Fruit fly (Drosophila melanogaster) whole organism, prepupa: Measurements from ENCODE around the gene CG9777.

Experiments used
- Blimp-1 ChIP-seq: fragments of 200-800 bp; sonication (Bioruptor generic); optimal IDR thresholded peaks from 3 replicates; lab custom pipeline; 2017; ENCODE audit warnings: missing biosample characterization, missing genetic modification characterization, mild to moderate bottlenecking, moderate library complexity, missing genetic modification reagents
- CG10631 ChIP-seq: fragments of 200-800 bp; sonication (Bioruptor generic); optimal IDR thresholded peaks from 2 replicates; lab custom pipeline; 2016; ENCODE audit warnings: missing biosample characterization, missing genetic modification characterization
- CG11762 ChIP-seq: fragments of 200-800 bp; sonication (Bioruptor generic); optimal IDR thresholded peaks from 3 replicates; lab custom pipeline; 2016; ENCODE audit warnings: missing biosample characterization, missing genetic modification characterization; ENCODE audit not compliant: insufficient read depth
- CG11902 ChIP-seq: fragments of 200-800 bp; sonication (Bioruptor generic); optimal IDR thresholded peaks from 3 replicates; lab custom pipeline; 2016; ENCODE audit warnings: missing biosample characterization, missing genetic modification characterization
- CG15336 ChIP-seq: fragments of 200-800 bp; sonication (Bioruptor generic); IDR thresholded peaks from 2 replicates; pipeline ENCODE4 v1.3.6; 2022; ENCODE audit warnings: missing biosample characterization, missing genetic modification characterization
- CG1621 ChIP-seq: fragments of 200-800 bp; sonication (Bioruptor generic); optimal IDR thresholded peaks from 3 replicates; lab custom pipeline; 2018; ENCODE audit warnings: missing biosample characterization, mild to moderate bottlenecking, missing genetic modification characterization
- CG16779 ChIP-seq: fragments of 200-800 bp; sonication (Bioruptor generic); optimal IDR thresholded peaks from 3 replicates; lab custom pipeline; 2017; ENCODE audit warnings: missing biosample characterization, mild to moderate bottlenecking, missing genetic modification characterization
- CG3032 ChIP-seq: fragments of 200-800 bp; optimal IDR thresholded peaks from 2 replicates; lab custom pipeline; 2019; ENCODE audit warnings: missing biosample characterization, mild to moderate bottlenecking, missing genetic modification characterization, moderate library complexity
- CG32006 ChIP-seq: fragments of 200-800 bp; sonication (Bioruptor generic); optimal IDR thresholded peaks from 3 replicates; lab custom pipeline; 2017; ENCODE audit warnings: missing biosample characterization, mild to moderate bottlenecking, missing genetic modification characterization
- CG34406 ChIP-seq: fragments of 200-800 bp; sonication (Bioruptor generic); optimal IDR thresholded peaks from 3 replicates; lab custom pipeline; 2016; ENCODE audit warnings: missing biosample characterization, missing genetic modification characterization
- CG3919 ChIP-seq: fragments of 200-800 bp; sonication (Bioruptor generic); optimal IDR thresholded peaks from 3 replicates; lab custom pipeline; 2016; ENCODE audit warnings: missing biosample characterization, missing genetic modification characterization
- CG4318 ChIP-seq: fragments of 200-800 bp; sonication (Bioruptor generic); optimal IDR thresholded peaks from 3 replicates; lab custom pipeline; 2017; ENCODE audit warnings: missing biosample characterization, mild to moderate bottlenecking, missing genetic modification characterization
- CG6163 ChIP-seq: fragments of 200-800 bp; sonication (Bioruptor generic); IDR thresholded peaks from 3 replicates; pipeline ENCODE4 v1.3.6; 2022; ENCODE audit warnings: missing biosample characterization, missing genetic modification characterization
- CG6276 ChIP-seq: fragments of 200-800 bp; sonication (Bioruptor generic); optimal IDR thresholded peaks from 2 replicates; lab custom pipeline; 2017; ENCODE audit warnings: missing biosample characterization, mild to moderate bottlenecking, missing genetic modification characterization
- CG6792 ChIP-seq: fragments of 200-800 bp; sonication (Bioruptor generic); optimal IDR thresholded peaks from 3 replicates; lab custom pipeline; 2016; ENCODE audit warnings: missing biosample characterization, missing genetic modification characterization
- CG7368 ChIP-seq: fragments of 200-800 bp; sonication (Bioruptor generic); optimal IDR thresholded peaks from 3 replicates; lab custom pipeline; 2016; ENCODE audit warnings: missing biosample characterization, missing genetic modification characterization
- CG8119 ChIP-seq: fragments of 200-800 bp; sonication (Bioruptor generic); IDR thresholded peaks from 3 replicates; pipeline ENCODE4 v1.3.6; 2022; ENCODE audit warnings: missing biosample characterization, missing genetic modification characterization
- CG8632 ChIP-seq: fragments of 200-800 bp; sonication (Bioruptor generic); optimal IDR thresholded peaks from 3 replicates; lab custom pipeline; 2016; ENCODE audit warnings: missing biosample characterization, missing genetic modification characterization
- Eip78C ChIP-seq: fragments of 200-800 bp; sonication (Bioruptor generic); peaks from one replicate; lab custom pipeline; 2016; ENCODE audit warnings: missing biosample characterization, missing genetic modification characterization
- Ets21C ChIP-seq: fragments of 200-800 bp; sonication (Bioruptor generic); optimal IDR thresholded peaks from 3 replicates; lab custom pipeline; 2016; ENCODE audit warnings: missing biosample characterization, missing genetic modification characterization
- Gug ChIP-seq: fragments of 200-800 bp; sonication (Bioruptor generic); IDR thresholded peaks from 2 replicates; pipeline ENCODE4 v1.3.6; 2022; ENCODE audit warnings: missing biosample characterization, missing genetic modification characterization
- Hr38 ChIP-seq: sonication (Bioruptor generic); optimal IDR thresholded peaks from 2 replicates; lab custom pipeline; 2016; ENCODE audit warnings: missing biosample characterization, missing genetic modification characterization
- Hr39 ChIP-seq: fragments of 200-800 bp; sonication (Bioruptor generic); optimal IDR thresholded peaks from 2 replicates; lab custom pipeline; 2016; ENCODE audit warnings: missing biosample characterization, missing genetic modification characterization
- Hr4 ChIP-seq: fragments of 200-800 bp; sonication (Bioruptor generic); optimal IDR thresholded peaks from 3 replicates; lab custom pipeline; 2016; ENCODE audit warnings: missing biosample characterization, missing genetic modification characterization
- Lpt ChIP-seq: fragments of 200-800 bp; sonication (Bioruptor generic); optimal IDR thresholded peaks from 3 replicates; lab custom pipeline; 2016; ENCODE audit warnings: missing biosample characterization, missing genetic modification characterization
- Met ChIP-seq: fragments of 200-800 bp; sonication (Bioruptor generic); optimal IDR thresholded peaks from 3 replicates; lab custom pipeline; 2016; ENCODE audit warnings: missing biosample characterization, missing genetic modification characterization
- Smox ChIP-seq: fragments of 200-800 bp; sonication (Bioruptor generic); optimal IDR thresholded peaks from 3 replicates; lab custom pipeline; 2016; ENCODE audit warnings: missing biosample characterization, missing genetic modification characterization
- Sox102F ChIP-seq: fragments of 200-800 bp; sonication (Bioruptor generic); optimal IDR thresholded peaks from 2 replicates; lab custom pipeline; 2016; ENCODE audit warnings: missing biosample characterization, mild to moderate bottlenecking, missing genetic modification characterization
- Sox14 ChIP-seq: fragments of 200-800 bp; sonication (Bioruptor generic); optimal IDR thresholded peaks from 3 replicates; lab custom pipeline; 2016; ENCODE audit warnings: missing biosample characterization, missing genetic modification characterization
- Sox15 ChIP-seq: fragments of 200-800 bp; sonication (Bioruptor generic); optimal IDR thresholded peaks from 3 replicates; lab custom pipeline; 2016; ENCODE audit warnings: missing biosample characterization, missing genetic modification characterization
- acj6 ChIP-seq: fragments of 200-800 bp; sonication (Bioruptor generic); optimal IDR thresholded peaks from 3 replicates; lab custom pipeline; 2016; ENCODE audit warnings: missing biosample characterization, missing genetic modification characterization
- dsx ChIP-seq: fragments of 200-800 bp; optimal IDR thresholded peaks from 3 replicates; lab custom pipeline; 2019; ENCODE audit warnings: missing biosample characterization, mild to moderate bottlenecking, missing genetic modification characterization, moderate library complexity; ENCODE audit not compliant: poor library complexity, severe bottlenecking
- eg ChIP-seq: fragments of 200-800 bp; sonication (Bioruptor generic); IDR thresholded peaks from 3 replicates; pipeline ENCODE4 v1.3.6; 2022; ENCODE audit warnings: missing biosample characterization, missing genetic modification characterization
- esn ChIP-seq: fragments of 200-800 bp; sonication (Bioruptor generic); optimal IDR thresholded peaks from 2 replicates; lab custom pipeline; 2016; ENCODE audit warnings: missing biosample characterization, mild to moderate bottlenecking, missing genetic modification characterization, moderate library complexity
- fd59A ChIP-seq: fragments of 200-800 bp; sonication (Bioruptor generic); optimal IDR thresholded peaks from 2 replicates; lab custom pipeline; 2017; ENCODE audit warnings: missing biosample characterization, mild to moderate bottlenecking, missing genetic modification characterization, missing genetic modification reagents
- fd85E ChIP-seq: fragments of 200-800 bp; sonication (Bioruptor generic); optimal IDR thresholded peaks from 3 replicates; lab custom pipeline; 2016; ENCODE audit warnings: missing biosample characterization, missing genetic modification characterization
- net ChIP-seq: fragments of 200-800 bp; sonication (Bioruptor generic); optimal IDR thresholded peaks from 3 replicates; lab custom pipeline; 2016; ENCODE audit warnings: missing biosample characterization, missing genetic modification characterization
- pdm3 ChIP-seq: fragments of 200-800 bp; sonication (Bioruptor generic); optimal IDR thresholded peaks from 3 replicates; lab custom pipeline; 2016; ENCODE audit warnings: missing biosample characterization, missing genetic modification characterization
- spab ChIP-seq: fragments of 200-800 bp; sonication (Bioruptor generic); optimal IDR thresholded peaks from 2 replicates; lab custom pipeline; 2017; ENCODE audit warnings: missing biosample characterization, mild to moderate bottlenecking, missing genetic modification characterization, missing genetic modification reagents
- svp ChIP-seq: fragments of 200-800 bp; sonication (Bioruptor generic); peaks from one replicate; lab custom pipeline; 2016; ENCODE audit warnings: missing biosample characterization, missing genetic modification characterization
- topi ChIP-seq: fragments of 200-800 bp; sonication (Bioruptor generic); optimal IDR thresholded peaks from 3 replicates; lab custom pipeline; 2016; ENCODE audit warnings: missing biosample characterization, missing genetic modification characterization

The CG9777 gene

DNA sequence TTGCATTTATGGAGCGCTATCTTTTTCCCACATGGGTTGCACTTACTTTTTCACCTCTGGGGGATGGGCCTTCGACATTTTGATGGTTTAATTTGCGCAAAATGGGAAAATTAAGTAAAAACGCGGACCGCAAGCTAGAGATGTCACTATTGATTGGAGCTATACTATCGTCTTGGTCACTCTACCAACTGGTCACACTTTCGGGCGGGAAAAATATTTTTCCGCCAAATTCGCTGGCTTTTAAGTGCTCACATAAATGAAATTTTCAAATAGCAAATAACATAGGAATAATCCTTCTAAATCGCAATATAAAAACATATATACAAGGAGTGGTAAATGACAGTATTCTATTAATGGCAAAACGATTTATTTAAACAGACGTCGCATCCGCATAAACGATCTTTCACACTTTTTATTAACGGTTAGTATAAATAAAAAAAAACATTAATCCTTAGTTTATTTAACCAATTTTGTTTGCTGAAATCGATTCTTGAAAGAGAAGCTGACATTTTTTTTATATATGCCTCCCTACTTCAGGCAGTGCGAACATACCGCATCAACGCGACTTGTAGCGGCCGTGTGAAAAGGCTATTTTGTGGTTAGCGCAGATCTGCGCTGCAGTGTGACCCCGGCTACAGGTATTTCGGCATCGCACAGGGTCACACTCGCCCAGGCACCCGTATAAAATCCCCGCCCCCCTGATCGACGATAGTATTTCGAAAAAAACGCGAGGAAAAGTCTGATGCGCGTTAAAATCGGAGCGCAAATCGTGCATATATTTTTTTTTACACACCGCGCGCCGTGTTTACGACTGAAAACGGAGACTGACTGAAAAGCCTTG lies 8.4 kb upstream of the CG9777 start, which contains the start of the genes SNRPG and mthl1 (continued):
- TF ChIP-seq Sox102F, result peak; percentile 42
- TF ChIP-seq svp, result peak; percentile 94
- peak; percentile 85 for TF ChIP-seq Sox15 (GFP tag; lab: Kevin White, UChicago)
- peak; percentile 81 for TF ChIP-seq CG10631 (GFP tag; lab: Kevin White, UChicago)
- peak; percentile 70 for TF ChIP-seq net (GFP tag; lab: Kevin White, UChicago)
- peak; percentile 70 for TF ChIP-seq Lpt
- TF ChIP-seq CG3032 (tag; lab: Kevin White, UChicago), result peak; percentile 73
- peak; percentile 29 for TF ChIP-seq CG7368 (GFP tag; lab: Kevin White, UChicago)
- TF ChIP-seq CG6792 (GFP tag; lab: Kevin White, UChicago), result peak; percentile 68
- TF ChIP-seq CG3919 (GFP tag; lab: Kevin White, UChicago), result peak; percentile 85
- peak; percentile 63 for TF ChIP-seq CG1621 (tag; lab: Kevin White, UChicago)
- TF ChIP-seq CG6276 (GFP tag; lab: Kevin White, UChicago), result peak; percentile 58
- TF ChIP-seq Hr4 (GFP tag; lab: Kevin White, UChicago), result peak; percentile 53
- no peak for TF ChIP-seq CG16779 (tag; lab: Kevin White, UChicago)
- peak; percentile 48 for TF ChIP-seq spab (GFP tag; lab: Kevin White, UChicago)
- peak; percentile 90 for TF ChIP-seq Hr39 (GFP tag; lab: Kevin White, UChicago)
- TF ChIP-seq CG4318, result peak; percentile 78
- peak; percentile 81 for TF ChIP-seq CG8119 (GFP tag; lab: Robert Waterston, UW)
- peak; percentile 89 for TF ChIP-seq Eip78C
- TF ChIP-seq Met (GFP tag; lab: Kevin White, UChicago), result peak; percentile 75
- TF ChIP-seq CG11762 (GFP tag; lab: Kevin White, UChicago), result peak; percentile 63
- TF ChIP-seq CG34406 (GFP tag; lab: Kevin White, UChicago), result peak; percentile 66
- peak; percentile 28 for TF ChIP-seq dsx (GFP tag; lab: Kevin White, UChicago)
- TF ChIP-seq CG6163, result peak; percentile 95
- peak; percentile 75 for TF ChIP-seq acj6 (GFP tag; lab: Kevin White, UChicago)
- peak; percentile 43 for TF ChIP-seq fd59A (GFP tag; lab: Kevin White, UChicago)
- peak; percentile 82 for TF ChIP-seq Sox14 (GFP tag; lab: Kevin White, UChicago)
- peak; percentile 79 for TF ChIP-seq Ets21C
- TF ChIP-seq Blimp-1, result peak; percentile 16
- TF ChIP-seq eg (GFP tag; lab: Robert Waterston, UW), result peak; percentile 95
- TF ChIP-seq pdm3, result peak; percentile 87
- peak; percentile 88 for TF ChIP-seq Gug
- TF ChIP-seq Smox (GFP tag; lab: Kevin White, UChicago), result peak; percentile 78
- peak; percentile 67 for TF ChIP-seq CG8632 (GFP tag; lab: Kevin White, UChicago)
- TF ChIP-seq CG11902, result peak; percentile 81
- TF ChIP-seq CG32006 (GFP tag; lab: Kevin White, UChicago), result peak; percentile 87
- no peak for TF ChIP-seq fd85E (GFP tag; lab: Kevin White, UChicago)
- peak; percentile 83 for TF ChIP-seq CG15336 (GFP tag; lab: Robert Waterston, UW)
- TF ChIP-seq Hr38 (GFP tag; lab: Kevin White, UChicago), result no peak
- peak; percentile 80 for TF ChIP-seq topi (GFP tag; lab: Kevin White, UChicago)
- peak; percentile 75 for TF ChIP-seq esn (GFP tag; lab: Kevin White, UChicago)
- TF ChIP-seq, all 60 proteins: peak for 54
